Fruit fly (Drosophila melanogaster) whole organism, prepupa: ENCODE data around the gene CG34426.

ENCODE experiments used
- Blimp-1 ChIP-seq: fragments of 200-800 bp; sonication (Bioruptor generic); optimal IDR thresholded peaks from 3 replicates; lab custom pipeline; 2017; ENCODE audit warnings: missing biosample characterization, missing genetic modification characterization, mild to moderate bottlenecking, moderate library complexity, missing genetic modification reagents
- CG10631 ChIP-seq: fragments of 200-800 bp; sonication (Bioruptor generic); optimal IDR thresholded peaks from 2 replicates; lab custom pipeline; 2016; ENCODE audit warnings: missing biosample characterization, missing genetic modification characterization
- CG10669 ChIP-seq: fragments of 200-800 bp; sonication (Bioruptor generic); optimal IDR thresholded peaks from 3 replicates; lab custom pipeline; 2018; ENCODE audit warnings: missing biosample characterization, mild to moderate bottlenecking, missing genetic modification characterization, moderate library complexity
- CG15336 ChIP-seq: fragments of 200-800 bp; sonication (Bioruptor generic); IDR thresholded peaks from 2 replicates; pipeline ENCODE4 v1.3.6; 2022; ENCODE audit warnings: missing biosample characterization, missing genetic modification characterization
- CG1621 ChIP-seq: fragments of 200-800 bp; sonication (Bioruptor generic); optimal IDR thresholded peaks from 3 replicates; lab custom pipeline; 2018; ENCODE audit warnings: missing biosample characterization, mild to moderate bottlenecking, missing genetic modification characterization
- CG16779 ChIP-seq: fragments of 200-800 bp; sonication (Bioruptor generic); optimal IDR thresholded peaks from 3 replicates; lab custom pipeline; 2017; ENCODE audit warnings: missing biosample characterization, mild to moderate bottlenecking, missing genetic modification characterization
- CG3032 ChIP-seq: fragments of 200-800 bp; optimal IDR thresholded peaks from 2 replicates; lab custom pipeline; 2019; ENCODE audit warnings: missing biosample characterization, mild to moderate bottlenecking, missing genetic modification characterization, moderate library complexity
- CG31627 ChIP-seq: fragments of 200-800 bp; sonication (Bioruptor generic); optimal IDR thresholded peaks from 3 replicates; lab custom pipeline; 2016; ENCODE audit warnings: missing biosample characterization, missing genetic modification characterization
- CG32006 ChIP-seq: fragments of 200-800 bp; sonication (Bioruptor generic); optimal IDR thresholded peaks from 3 replicates; lab custom pipeline; 2017; ENCODE audit warnings: missing biosample characterization, mild to moderate bottlenecking, missing genetic modification characterization
- CG34406 ChIP-seq: fragments of 200-800 bp; sonication (Bioruptor generic); optimal IDR thresholded peaks from 3 replicates; lab custom pipeline; 2016; ENCODE audit warnings: missing biosample characterization, missing genetic modification characterization
- CG3919 ChIP-seq: fragments of 200-800 bp; sonication (Bioruptor generic); optimal IDR thresholded peaks from 3 replicates; lab custom pipeline; 2016; ENCODE audit warnings: missing biosample characterization, missing genetic modification characterization
- CG4318 ChIP-seq: fragments of 200-800 bp; sonication (Bioruptor generic); optimal IDR thresholded peaks from 3 replicates; lab custom pipeline; 2017; ENCODE audit warnings: missing biosample characterization, mild to moderate bottlenecking, missing genetic modification characterization
- CG6276 ChIP-seq: fragments of 200-800 bp; sonication (Bioruptor generic); optimal IDR thresholded peaks from 2 replicates; lab custom pipeline; 2017; ENCODE audit warnings: missing biosample characterization, mild to moderate bottlenecking, missing genetic modification characterization
- CG6808 ChIP-seq: fragments of 200-800 bp; sonication (Bioruptor generic); optimal IDR thresholded peaks from 3 replicates; lab custom pipeline; 2017; ENCODE audit warnings: missing biosample characterization, missing genetic modification characterization, mild to moderate bottlenecking, moderate library complexity, missing genetic modification reagents
- CG6854 ChIP-seq: fragments of 200-800 bp; sonication (Bioruptor generic); optimal IDR thresholded peaks from 2 replicates; lab custom pipeline; 2017; ENCODE audit warnings: missing biosample characterization, mild to moderate bottlenecking, missing genetic modification characterization
- CG7368 ChIP-seq: fragments of 200-800 bp; sonication (Bioruptor generic); optimal IDR thresholded peaks from 3 replicates; lab custom pipeline; 2016; ENCODE audit warnings: missing biosample characterization, missing genetic modification characterization
- CG8119 ChIP-seq: fragments of 200-800 bp; sonication (Bioruptor generic); IDR thresholded peaks from 3 replicates; pipeline ENCODE4 v1.3.6; 2022; ENCODE audit warnings: missing biosample characterization, missing genetic modification characterization
- CG8319 ChIP-seq: fragments of 200-800 bp; sonication (Bioruptor generic); optimal IDR thresholded peaks from 3 replicates; lab custom pipeline; 2016; ENCODE audit warnings: missing biosample characterization, missing genetic modification characterization
- CG9139 ChIP-seq: fragments of 200-800 bp; sonication (Bioruptor generic); optimal IDR thresholded peaks from 3 replicates; lab custom pipeline; 2017; ENCODE audit warnings: missing biosample characterization, mild to moderate bottlenecking, missing genetic modification characterization
- Eip75B ChIP-seq: fragments of 200-800 bp; sonication (Bioruptor generic); optimal IDR thresholded peaks from 3 replicates; lab custom pipeline; 2016; ENCODE audit warnings: missing biosample characterization, missing genetic modification characterization
- Eip78C ChIP-seq: fragments of 200-800 bp; sonication (Bioruptor generic); peaks from one replicate; lab custom pipeline; 2016; ENCODE audit warnings: missing biosample characterization, missing genetic modification characterization
- Ets21C ChIP-seq: fragments of 200-800 bp; sonication (Bioruptor generic); optimal IDR thresholded peaks from 3 replicates; lab custom pipeline; 2016; ENCODE audit warnings: missing biosample characterization, missing genetic modification characterization
- Ets96B ChIP-seq: fragments of 200-800 bp; optimal IDR thresholded peaks from 2 replicates; lab custom pipeline; 2019; ENCODE audit warnings: missing biosample characterization, mild to moderate bottlenecking, missing genetic modification characterization, moderate library complexity
- Gug ChIP-seq: fragments of 200-800 bp; sonication (Bioruptor generic); IDR thresholded peaks from 2 replicates; pipeline ENCODE4 v1.3.6; 2022; ENCODE audit warnings: missing biosample characterization, missing genetic modification characterization
- Hr38 ChIP-seq: sonication (Bioruptor generic); optimal IDR thresholded peaks from 2 replicates; lab custom pipeline; 2016; ENCODE audit warnings: missing biosample characterization, missing genetic modification characterization
- Hr39 ChIP-seq: fragments of 200-800 bp; sonication (Bioruptor generic); optimal IDR thresholded peaks from 2 replicates; lab custom pipeline; 2016; ENCODE audit warnings: missing biosample characterization, missing genetic modification characterization
- Lpt ChIP-seq: fragments of 200-800 bp; sonication (Bioruptor generic); optimal IDR thresholded peaks from 3 replicates; lab custom pipeline; 2016; ENCODE audit warnings: missing biosample characterization, missing genetic modification characterization
- Met ChIP-seq: fragments of 200-800 bp; sonication (Bioruptor generic); optimal IDR thresholded peaks from 3 replicates; lab custom pipeline; 2016; ENCODE audit warnings: missing biosample characterization, missing genetic modification characterization
- Sox102F ChIP-seq: fragments of 200-800 bp; sonication (Bioruptor generic); optimal IDR thresholded peaks from 2 replicates; lab custom pipeline; 2016; ENCODE audit warnings: missing biosample characterization, mild to moderate bottlenecking, missing genetic modification characterization
- Sox15 ChIP-seq: fragments of 200-800 bp; sonication (Bioruptor generic); optimal IDR thresholded peaks from 3 replicates; lab custom pipeline; 2016; ENCODE audit warnings: missing biosample characterization, missing genetic modification characterization
- acj6 ChIP-seq: fragments of 200-800 bp; sonication (Bioruptor generic); optimal IDR thresholded peaks from 3 replicates; lab custom pipeline; 2016; ENCODE audit warnings: missing biosample characterization, missing genetic modification characterization
- cyc ChIP-seq: fragments of 200-800 bp; sonication (Bioruptor generic); optimal IDR thresholded peaks from 3 replicates; lab custom pipeline; 2016; ENCODE audit warnings: missing biosample characterization, missing genetic modification characterization
- dac ChIP-seq: fragments of 200-800 bp; sonication (Bioruptor generic); optimal IDR thresholded peaks from 2 replicates; lab custom pipeline; 2017; ENCODE audit warnings: missing biosample characterization, mild to moderate bottlenecking, missing genetic modification characterization
- dsx ChIP-seq: fragments of 200-800 bp; optimal IDR thresholded peaks from 3 replicates; lab custom pipeline; 2019; ENCODE audit warnings: missing biosample characterization, mild to moderate bottlenecking, missing genetic modification characterization, moderate library complexity; ENCODE audit not compliant: poor library complexity, severe bottlenecking
- eg ChIP-seq: fragments of 200-800 bp; sonication (Bioruptor generic); IDR thresholded peaks from 3 replicates; pipeline ENCODE4 v1.3.6; 2022; ENCODE audit warnings: missing biosample characterization, missing genetic modification characterization
- esn ChIP-seq: fragments of 200-800 bp; sonication (Bioruptor generic); optimal IDR thresholded peaks from 2 replicates; lab custom pipeline; 2016; ENCODE audit warnings: missing biosample characterization, mild to moderate bottlenecking, missing genetic modification characterization, moderate library complexity
- fd59A ChIP-seq: fragments of 200-800 bp; sonication (Bioruptor generic); optimal IDR thresholded peaks from 2 replicates; lab custom pipeline; 2017; ENCODE audit warnings: missing biosample characterization, mild to moderate bottlenecking, missing genetic modification characterization, missing genetic modification reagents
- fkh ChIP-seq: fragments of 200-800 bp; sonication (Bioruptor generic); optimal IDR thresholded peaks from 3 replicates; lab custom pipeline; 2017; ENCODE audit warnings: missing biosample characterization, mild to moderate bottlenecking, missing genetic modification characterization, moderate library complexity
- lz ChIP-seq: fragments of 200-800 bp; sonication (Bioruptor generic); optimal IDR thresholded peaks from 3 replicates; lab custom pipeline; 2016; ENCODE audit warnings: missing biosample characterization, missing genetic modification characterization
- pdm3 ChIP-seq: fragments of 200-800 bp; sonication (Bioruptor generic); optimal IDR thresholded peaks from 3 replicates; lab custom pipeline; 2016; ENCODE audit warnings: missing biosample characterization, missing genetic modification characterization
- salr ChIP-seq, 2 experiments: fragments of 200-800 bp; sonication (Bioruptor generic); optimal IDR thresholded peaks; 3 replicates each; lab custom pipeline; 2016 to 2018; ENCODE audit warnings: missing biosample characterization in 2 of 2, missing genetic modification characterization in 2 of 2, mild to moderate bottlenecking in 1 of 2
- ss ChIP-seq, 2 experiments: fragments of 200-800 bp; sonication (Bioruptor generic); optimal IDR thresholded peaks; 2 replicates in 1 of 2; 3 replicates in 1 of 2; lab custom pipeline; 2017 to 2018; ENCODE audit warnings: mild to moderate bottlenecking in 2 of 2, missing biosample characterization in 2 of 2, missing genetic modification characterization in 2 of 2, moderate library complexity in 1 of 2
- svp ChIP-seq: fragments of 200-800 bp; sonication (Bioruptor generic); peaks from one replicate; lab custom pipeline; 2016; ENCODE audit warnings: missing biosample characterization, missing genetic modification characterization
- topi ChIP-seq: fragments of 200-800 bp; sonication (Bioruptor generic); optimal IDR thresholded peaks from 3 replicates; lab custom pipeline; 2016; ENCODE audit warnings: missing biosample characterization, missing genetic modification characterization
- vri ChIP-seq: fragments of 200-800 bp; sonication (Bioruptor generic); optimal IDR thresholded peaks from 3 replicates; lab custom pipeline; 2016; ENCODE audit warnings: missing biosample characterization, mild to moderate bottlenecking, missing genetic modification characterization

CG34426 gene

DNA sequence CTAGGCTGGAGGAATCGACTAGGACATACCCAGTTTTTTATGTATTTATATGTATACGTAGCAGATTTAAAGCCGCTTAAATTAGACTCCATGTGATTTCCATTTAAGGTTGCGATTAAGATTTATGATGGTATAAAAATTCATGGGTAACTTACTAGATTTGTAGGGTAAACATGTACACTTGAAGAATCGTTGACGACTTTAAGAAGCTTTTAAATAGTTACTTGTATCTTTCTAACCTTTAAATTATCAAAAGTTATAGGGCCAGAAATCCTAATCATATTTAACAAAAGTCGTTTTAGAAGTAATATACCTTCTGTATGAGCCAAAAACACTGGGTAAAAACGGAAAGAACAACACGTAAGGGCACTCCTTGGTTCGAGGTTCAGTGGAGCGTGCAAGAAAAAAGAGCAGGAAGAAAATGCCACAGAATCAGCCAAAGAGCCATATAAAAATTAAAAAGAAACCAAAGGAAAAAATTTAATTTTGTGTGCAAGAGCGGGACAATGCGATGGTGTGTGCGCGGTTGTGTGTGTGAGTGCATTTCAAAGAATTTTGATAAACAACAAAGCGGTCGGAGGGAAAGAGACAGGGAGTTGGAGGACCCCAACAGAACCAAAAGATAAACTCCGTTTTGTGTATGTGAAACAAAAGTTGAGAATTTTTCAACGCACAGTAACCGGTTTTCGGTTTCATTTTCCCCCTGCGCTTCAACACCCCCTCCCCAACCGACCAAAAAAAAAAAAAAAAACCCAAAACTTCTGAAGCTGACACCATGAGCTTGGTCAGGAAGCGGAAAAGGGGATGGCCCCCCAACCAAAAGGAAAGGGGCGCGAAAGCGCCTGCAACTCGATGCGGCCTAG lies 37.5 kb downstream of the CG34426 start (continued):
- TF ChIP-seq CG16779 (tag; lab: Kevin White, UChicago) (peak; percentile 56), Lpt (GFP tag; lab: Kevin White, UChicago) (no peak), CG8319 (GFP tag; lab: Kevin White, UChicago) (peak; percentile 36), fd59A (GFP tag; lab: Kevin White, UChicago) (peak; percentile 54), CG9139 (peak; percentile 12), CG31627 (GFP tag; lab: Kevin White, UChicago) (peak; percentile 67), dac (GFP tag; lab: Kevin White, UChicago) (peak; percentile 0), CG6276 (GFP tag; lab: Kevin White, UChicago) (peak; percentile 4), topi (GFP tag; lab: Kevin White, UChicago) (peak; percentile 86), CG4318 (GFP tag; lab: Kevin White, UChicago) (peak; percentile 53), Gug (GFP tag; lab: Robert Waterston, UW) (no peak), Ets96B (tag; lab: Kevin White, UChicago) (peak; percentile 72), ss (GFP tag; optimal IDR thresholded peaks at IDR 0.05; lab: Kevin White, UChicago) (peak; percentile 68 to 72), CG8119 (GFP tag; lab: Robert Waterston, UW) (0 out of 3 replicates have a peak, but pooled peaks have one; percentile 23), eg (no peak), Eip78C (peak; percentile 95), CG3919 (GFP tag; lab: Kevin White, UChicago) (peak; percentile 64), Hr38 (no peak), pdm3 (GFP tag; lab: Kevin White, UChicago) (peak; percentile 61), fkh (GFP tag; lab: Kevin White, UChicago) (no peak), Hr39 (GFP tag; lab: Kevin White, UChicago) (peak; percentile 72), svp (peak; percentile 92), CG32006 (GFP tag; lab: Kevin White, UChicago) (peak; percentile 79), CG6808 (GFP tag; lab: Kevin White, UChicago) (peak; percentile 71), CG6854 (GFP tag; lab: Kevin White, UChicago) (peak; percentile 62), CG3032 (tag; lab: Kevin White, UChicago) (peak; percentile 60), Sox15 (GFP tag; lab: Kevin White, UChicago) (peak; percentile 45), Eip75B (GFP tag; lab: Kevin White, UChicago) (peak; percentile 75), CG1621 (tag; lab: Kevin White, UChicago) (peak; percentile 15), CG34406 (peak; percentile 50)

DNA sequence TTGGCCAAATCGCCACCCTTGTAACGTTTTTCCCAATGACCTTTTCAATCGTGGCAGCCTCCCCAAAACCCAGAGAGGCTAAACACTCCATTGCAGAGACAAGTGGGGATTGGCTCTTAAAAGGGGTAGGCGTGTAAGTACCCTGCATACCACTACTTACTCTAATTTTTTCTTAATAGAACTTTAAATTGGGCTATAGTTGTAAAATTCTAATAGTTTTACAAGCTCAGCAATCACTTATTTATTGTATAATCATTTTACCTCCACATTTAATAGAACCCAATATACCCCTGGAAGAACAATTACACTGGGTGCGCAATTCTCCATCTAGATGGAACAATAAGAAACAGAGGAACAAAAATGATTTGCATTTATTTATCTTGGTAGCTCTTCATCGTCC lies 39.5 kb downstream of the CG34426 start:
- TF ChIP-seq ss (GFP tag; optimal IDR thresholded peaks at IDR 0.05; lab: Kevin White, UChicago) (no peak), Sox102F (peak; percentile 71), Ets21C (GFP tag; lab: Kevin White, UChicago) (peak; percentile 58), cyc (GFP tag; lab: Kevin White, UChicago) (peak; percentile 54), CG3919 (GFP tag; lab: Kevin White, UChicago) (peak; percentile 54), CG10669 (GFP tag; lab: Kevin White, UChicago) (peak; percentile 59), CG7368 (GFP tag; lab: Kevin White, UChicago) (no peak), CG4318 (GFP tag; lab: Kevin White, UChicago) (no peak), lz (GFP tag; lab: Kevin White, UChicago) (peak; percentile 59), CG34406 (peak; percentile 52), CG32006 (GFP tag; lab: Kevin White, UChicago) (peak; percentile 45), CG15336 (GFP tag; lab: Robert Waterston, UW) (no peak), vri (peak; percentile 18), acj6 (GFP tag; lab: Kevin White, UChicago) (peak; percentile 61), pdm3 (GFP tag; lab: Kevin White, UChicago) (peak; percentile 55), salr (GFP tag; optimal IDR thresholded peaks at IDR 0.05; lab: Kevin White, UChicago) (peak in 1 of 2 experiments; percentile 25), svp (peak; percentile 78), CG1621 (tag; lab: Kevin White, UChicago) (peak; percentile 5), CG6854 (GFP tag; lab: Kevin White, UChicago) (no peak), CG10631 (peak; percentile 61), Met (peak; percentile 66), CG8119 (GFP tag; lab: Robert Waterston, UW) (peak; percentile 38; the same call in 1 of the 3 replicates), dsx (GFP tag; lab: Kevin White, UChicago) (peak; percentile 25), CG8319 (GFP tag; lab: Kevin White, UChicago) (peak; percentile 38), topi (GFP tag; lab: Kevin White, UChicago) (peak; percentile 68), CG16779 (tag; lab: Kevin White, UChicago) (no peak), Blimp-1 (GFP tag; lab: Kevin White, UChicago) (no peak), esn (GFP tag; lab: Kevin White, UChicago) (peak; percentile 68), CG6808 (GFP tag; lab: Kevin White, UChicago) (peak; percentile 35), Gug (GFP tag; lab: Robert Waterston, UW) (peak; percentile 24; the same call in 1 of the 2 replicates), CG9139 (no peak)
